Worm (Caenorhabditis elegans): Measurements from ENCODE around the gene T05B9.2.

T05B9.2 gene

DNA sequence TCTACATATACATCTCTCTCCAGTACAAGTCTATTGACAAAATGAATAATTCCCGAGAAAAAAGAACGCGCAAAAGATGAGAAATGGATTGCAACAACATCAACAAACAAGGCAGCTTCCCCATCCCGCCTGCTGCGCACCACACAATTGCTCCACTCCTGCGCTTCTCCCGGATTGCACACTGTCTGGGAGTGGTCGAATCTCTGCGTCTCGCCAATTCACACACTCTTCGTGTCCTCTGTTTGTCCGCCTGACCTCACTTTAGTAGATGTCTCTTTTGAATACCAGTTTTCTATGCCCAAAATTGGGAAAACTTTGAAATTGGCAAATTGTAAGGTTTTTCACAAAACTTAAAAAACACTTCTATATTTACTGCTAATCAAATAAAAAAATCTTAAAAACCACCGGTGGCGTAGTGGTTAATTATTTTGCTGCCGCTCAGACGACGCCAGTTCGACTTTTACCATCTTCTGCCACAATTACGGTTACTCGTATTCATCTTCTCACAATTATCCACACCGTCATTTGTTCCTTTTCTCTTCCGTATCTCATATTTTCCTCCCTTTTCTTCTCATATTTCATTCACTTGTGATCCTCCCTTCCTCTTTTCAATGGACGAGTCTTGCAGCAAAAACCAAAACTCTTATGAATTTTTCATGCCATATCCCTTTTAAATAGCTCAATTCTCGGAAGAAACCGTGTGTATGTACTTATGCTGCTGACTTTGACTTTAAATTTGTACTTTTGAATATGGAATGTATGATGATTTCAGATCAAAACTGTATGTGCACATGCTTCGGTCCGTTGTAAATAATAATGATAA lies 50.2 kb downstream of the T05B9.2 start, which contains the start of gene rsf-1:
Gene rsf-1, plus strand, starts transcription at position 773 of the 823 bp plus-strand sequence.
- no peak for TF ChIP-seq cebp-1 (GFP tag; IDR thresholded peaks at IDR 0.05)
- TF ChIP-seq cebp-1 (tag; optimal IDR thresholded peaks at IDR 0.05), result peak; percentile 25
- TF ChIP-seq T07F8.4 (tag; optimal IDR thresholded peaks at IDR 0.05), result no peak
- TF ChIP-seq F55B11.4 (tag; optimal IDR thresholded peaks at IDR 0.05; ENCODE audit: borderline replicate concordance, insufficient read depth), result no peak
- TF ChIP-seq tbp1 (GFP tag; optimal IDR thresholded peaks at IDR 0.05), result peak; percentile 81
- TF ChIP-seq nhr-179 (tag; optimal IDR thresholded peaks at IDR 0.05), result no peak
- peak; percentile 40 for TF ChIP-seq K12H6.12 (tag; optimal IDR thresholded peaks at IDR 0.05)
- TF ChIP-seq C17E4.6 (GFP tag; IDR thresholded peaks at IDR 0.05), result no peak
- TF ChIP-seq lsy-27 (tag; optimal IDR thresholded peaks at IDR 0.05; ENCODE audit: borderline replicate concordance, insufficient read depth), result no peak
- TF ChIP-seq nfyb-1 (GFP tag; IDR thresholded peaks at IDR 0.05), result peak; percentile 24; the same call in 1 of the 2 replicates
- TF ChIP-seq Y56A3A.18 (GFP tag; IDR thresholded peaks at IDR 0.05), result no peak
- TF ChIP-seq nhr-90 (tag; optimal IDR thresholded peaks at IDR 0.05), result peak; percentile 15
- TF ChIP-seq madf-6 (GFP tag; IDR thresholded peaks at IDR 0.05), result peak; percentile 51
- TF ChIP-seq xnd-1 (tag; optimal IDR thresholded peaks at IDR 0.05), result no peak
- no peak for TF ChIP-seq snpc-1.1 (tag; optimal IDR thresholded peaks at IDR 0.05; ENCODE audit: insufficient read depth)
- peak; percentile 69 for TF ChIP-seq him-1 (tag; optimal IDR thresholded peaks at IDR 0.05)
- TF ChIP-seq B0261.1 (tag; optimal IDR thresholded peaks at IDR 0.05), result peak; percentile 51
- TF ChIP-seq attf-6 (GFP tag; IDR thresholded peaks at IDR 0.05), result no peak
- TF ChIP-seq let-526 (GFP tag; IDR thresholded peaks at IDR 0.05), result no peak
- TF ChIP-seq mcd-1 (GFP tag; IDR thresholded peaks at IDR 0.05), result peak; percentile 47; the same call in 1 of the 2 replicates
- no peak for TF ChIP-seq sdz-38 (tag; optimal IDR thresholded peaks at IDR 0.05)
- TF ChIP-seq ztf-26 (tag; optimal IDR thresholded peaks at IDR 0.05), result no peak
- no peak for TF ChIP-seq bed-2 (GFP tag; IDR thresholded peaks at IDR 0.05)
- peak; percentile 81 for TF ChIP-seq lin-26 (GFP tag; IDR thresholded peaks at IDR 0.05)
- peak; percentile 49 for TF ChIP-seq rpc-1 (optimal IDR thresholded peaks at IDR 0.05)
- TF ChIP-seq rpc-1 (tag; optimal IDR thresholded peaks at IDR 0.05), result peak; percentile 70
- no peak for TF ChIP-seq nfya-1 (tag; optimal IDR thresholded peaks at IDR 0.05; ENCODE audit: borderline replicate concordance, insufficient read depth)
- TF ChIP-seq dox-1 (GFP tag; IDR thresholded peaks at IDR 0.05), result peak; percentile 37; the same call in 1 of the 2 replicates
- TF ChIP-seq aptf-2 (GFP tag; conservative IDR thresholded peaks at IDR 0.05), result no peak
- no peak for TF ChIP-seq snpc-4 (GFP tag; optimal IDR thresholded peaks at IDR 0.05)
- TF ChIP-seq snpc-4 (tag; optimal IDR thresholded peaks at IDR 0.05), result peak in 2 of 4 experiments; percentile 16 to 21
- no peak for TF ChIP-seq ztf-3 (GFP tag; optimal IDR thresholded peaks at IDR 0.05)
- no peak for TF ChIP-seq F57A8.1 (GFP tag; optimal IDR thresholded peaks at IDR 0.05)
- no peak for TF ChIP-seq lin-40 (tag; optimal IDR thresholded peaks at IDR 0.05)
- peak; percentile 64 for TF ChIP-seq zfh-2 (GFP tag; conservative IDR thresholded peaks at IDR 0.05)
- no peak for TF ChIP-seq ceh-91 (GFP tag; IDR thresholded peaks at IDR 0.05)
- peak; percentile 79 for TF ChIP-seq hmg-1.2 (GFP tag; IDR thresholded peaks at IDR 0.05)
- TF ChIP-seq Y67H2A.10 (GFP tag; conservative IDR thresholded peaks at IDR 0.05), result no peak

DNA sequence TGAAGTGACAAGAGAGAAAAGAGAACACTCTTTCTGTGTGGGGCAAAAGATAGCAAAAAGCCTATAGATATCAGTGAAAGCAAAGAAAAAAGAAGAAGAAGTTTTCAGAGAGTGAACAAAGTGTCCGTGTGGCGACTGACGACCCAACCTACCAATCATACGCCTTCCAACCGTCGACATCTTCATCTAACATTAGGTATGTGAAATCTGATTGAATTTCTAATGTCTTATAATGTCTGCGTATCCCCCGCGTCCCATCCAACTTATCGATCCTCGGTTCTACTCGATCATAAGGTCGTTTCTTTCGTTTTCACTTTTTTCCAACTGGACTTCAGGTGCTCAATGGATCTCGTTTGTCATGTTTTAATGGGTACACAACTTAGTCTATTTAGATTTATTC lies 51.7 kb downstream of the T05B9.2 start:
- no peak for TF ChIP-seq ceh-58 (GFP tag; IDR thresholded peaks at IDR 0.05)
- no peak for TF ChIP-seq sptf-2 (GFP tag; optimal IDR thresholded peaks at IDR 0.05)
- TF ChIP-seq mes-4 (tag; optimal IDR thresholded peaks at IDR 0.05), result no peak
- TF ChIP-seq nfyb-1 (GFP tag; IDR thresholded peaks at IDR 0.05), result no peak
- TF ChIP-seq Y53F4B.3 (GFP tag; IDR thresholded peaks at IDR 0.05), result no peak
- TF ChIP-seq F33H1.4 (GFP tag; IDR thresholded peaks at IDR 0.05), result no peak
